Fruit fly (Drosophila melanogaster) whole organism, prepupa: ENCODE results near the gene CG10089.

ENCODE experiments used
- CG10631 ChIP-seq: fragments of 200-800 bp; sonication (Bioruptor generic); optimal IDR thresholded peaks from 2 replicates; lab custom pipeline; 2016; ENCODE audit warnings: missing biosample characterization, missing genetic modification characterization
- CG11762 ChIP-seq: fragments of 200-800 bp; sonication (Bioruptor generic); optimal IDR thresholded peaks from 3 replicates; lab custom pipeline; 2016; ENCODE audit warnings: missing biosample characterization, missing genetic modification characterization; ENCODE audit not compliant: insufficient read depth
- CG11902 ChIP-seq: fragments of 200-800 bp; sonication (Bioruptor generic); optimal IDR thresholded peaks from 3 replicates; lab custom pipeline; 2016; ENCODE audit warnings: missing biosample characterization, missing genetic modification characterization
- CG1621 ChIP-seq: fragments of 200-800 bp; sonication (Bioruptor generic); optimal IDR thresholded peaks from 3 replicates; lab custom pipeline; 2018; ENCODE audit warnings: missing biosample characterization, mild to moderate bottlenecking, missing genetic modification characterization
- CG3032 ChIP-seq: fragments of 200-800 bp; optimal IDR thresholded peaks from 2 replicates; lab custom pipeline; 2019; ENCODE audit warnings: missing biosample characterization, mild to moderate bottlenecking, missing genetic modification characterization, moderate library complexity
- CG31627 ChIP-seq: fragments of 200-800 bp; sonication (Bioruptor generic); optimal IDR thresholded peaks from 3 replicates; lab custom pipeline; 2016; ENCODE audit warnings: missing biosample characterization, missing genetic modification characterization
- CG32006 ChIP-seq: fragments of 200-800 bp; sonication (Bioruptor generic); optimal IDR thresholded peaks from 3 replicates; lab custom pipeline; 2017; ENCODE audit warnings: missing biosample characterization, mild to moderate bottlenecking, missing genetic modification characterization
- CG3919 ChIP-seq: fragments of 200-800 bp; sonication (Bioruptor generic); optimal IDR thresholded peaks from 3 replicates; lab custom pipeline; 2016; ENCODE audit warnings: missing biosample characterization, missing genetic modification characterization
- CG4318 ChIP-seq: fragments of 200-800 bp; sonication (Bioruptor generic); optimal IDR thresholded peaks from 3 replicates; lab custom pipeline; 2017; ENCODE audit warnings: missing biosample characterization, mild to moderate bottlenecking, missing genetic modification characterization
- CG6163 ChIP-seq: fragments of 200-800 bp; sonication (Bioruptor generic); IDR thresholded peaks from 3 replicates; pipeline ENCODE4 v1.3.6; 2022; ENCODE audit warnings: missing biosample characterization, missing genetic modification characterization
- CG6792 ChIP-seq: fragments of 200-800 bp; sonication (Bioruptor generic); optimal IDR thresholded peaks from 3 replicates; lab custom pipeline; 2016; ENCODE audit warnings: missing biosample characterization, missing genetic modification characterization
- CG6808 ChIP-seq: fragments of 200-800 bp; sonication (Bioruptor generic); optimal IDR thresholded peaks from 3 replicates; lab custom pipeline; 2017; ENCODE audit warnings: missing biosample characterization, missing genetic modification characterization, mild to moderate bottlenecking, moderate library complexity, missing genetic modification reagents
- CG8119 ChIP-seq: fragments of 200-800 bp; sonication (Bioruptor generic); IDR thresholded peaks from 3 replicates; pipeline ENCODE4 v1.3.6; 2022; ENCODE audit warnings: missing biosample characterization, missing genetic modification characterization
- CG8319 ChIP-seq: fragments of 200-800 bp; sonication (Bioruptor generic); optimal IDR thresholded peaks from 3 replicates; lab custom pipeline; 2016; ENCODE audit warnings: missing biosample characterization, missing genetic modification characterization
- CG9139 ChIP-seq: fragments of 200-800 bp; sonication (Bioruptor generic); optimal IDR thresholded peaks from 3 replicates; lab custom pipeline; 2017; ENCODE audit warnings: missing biosample characterization, mild to moderate bottlenecking, missing genetic modification characterization
- Eip75B ChIP-seq: fragments of 200-800 bp; sonication (Bioruptor generic); optimal IDR thresholded peaks from 3 replicates; lab custom pipeline; 2016; ENCODE audit warnings: missing biosample characterization, missing genetic modification characterization
- Eip78C ChIP-seq: fragments of 200-800 bp; sonication (Bioruptor generic); peaks from one replicate; lab custom pipeline; 2016; ENCODE audit warnings: missing biosample characterization, missing genetic modification characterization
- Eip93F ChIP-seq: fragments of 200-800 bp; sonication (Bioruptor generic); optimal IDR thresholded peaks from 2 replicates; lab custom pipeline; 2016; ENCODE audit warnings: missing biosample characterization, mild to moderate bottlenecking, missing genetic modification characterization
- Ets21C ChIP-seq: fragments of 200-800 bp; sonication (Bioruptor generic); optimal IDR thresholded peaks from 3 replicates; lab custom pipeline; 2016; ENCODE audit warnings: missing biosample characterization, missing genetic modification characterization
- Ets96B ChIP-seq: fragments of 200-800 bp; optimal IDR thresholded peaks from 2 replicates; lab custom pipeline; 2019; ENCODE audit warnings: missing biosample characterization, mild to moderate bottlenecking, missing genetic modification characterization, moderate library complexity
- Gug ChIP-seq: fragments of 200-800 bp; sonication (Bioruptor generic); IDR thresholded peaks from 2 replicates; pipeline ENCODE4 v1.3.6; 2022; ENCODE audit warnings: missing biosample characterization, missing genetic modification characterization
- Hr38 ChIP-seq: sonication (Bioruptor generic); optimal IDR thresholded peaks from 2 replicates; lab custom pipeline; 2016; ENCODE audit warnings: missing biosample characterization, missing genetic modification characterization
- Hr39 ChIP-seq: fragments of 200-800 bp; sonication (Bioruptor generic); optimal IDR thresholded peaks from 2 replicates; lab custom pipeline; 2016; ENCODE audit warnings: missing biosample characterization, missing genetic modification characterization
- Met ChIP-seq: fragments of 200-800 bp; sonication (Bioruptor generic); optimal IDR thresholded peaks from 3 replicates; lab custom pipeline; 2016; ENCODE audit warnings: missing biosample characterization, missing genetic modification characterization
- Sox102F ChIP-seq: fragments of 200-800 bp; sonication (Bioruptor generic); optimal IDR thresholded peaks from 2 replicates; lab custom pipeline; 2016; ENCODE audit warnings: missing biosample characterization, mild to moderate bottlenecking, missing genetic modification characterization
- Sox15 ChIP-seq: fragments of 200-800 bp; sonication (Bioruptor generic); optimal IDR thresholded peaks from 3 replicates; lab custom pipeline; 2016; ENCODE audit warnings: missing biosample characterization, missing genetic modification characterization
- acj6 ChIP-seq: fragments of 200-800 bp; sonication (Bioruptor generic); optimal IDR thresholded peaks from 3 replicates; lab custom pipeline; 2016; ENCODE audit warnings: missing biosample characterization, missing genetic modification characterization
- cyc ChIP-seq: fragments of 200-800 bp; sonication (Bioruptor generic); optimal IDR thresholded peaks from 3 replicates; lab custom pipeline; 2016; ENCODE audit warnings: missing biosample characterization, missing genetic modification characterization
- eg ChIP-seq: fragments of 200-800 bp; sonication (Bioruptor generic); IDR thresholded peaks from 3 replicates; pipeline ENCODE4 v1.3.6; 2022; ENCODE audit warnings: missing biosample characterization, missing genetic modification characterization
- esn ChIP-seq: fragments of 200-800 bp; sonication (Bioruptor generic); optimal IDR thresholded peaks from 2 replicates; lab custom pipeline; 2016; ENCODE audit warnings: missing biosample characterization, mild to moderate bottlenecking, missing genetic modification characterization, moderate library complexity
- fd85E ChIP-seq: fragments of 200-800 bp; sonication (Bioruptor generic); optimal IDR thresholded peaks from 3 replicates; lab custom pipeline; 2016; ENCODE audit warnings: missing biosample characterization, missing genetic modification characterization
- fkh ChIP-seq: fragments of 200-800 bp; sonication (Bioruptor generic); optimal IDR thresholded peaks from 3 replicates; lab custom pipeline; 2017; ENCODE audit warnings: missing biosample characterization, mild to moderate bottlenecking, missing genetic modification characterization, moderate library complexity
- salr ChIP-seq, 2 experiments: fragments of 200-800 bp; sonication (Bioruptor generic); optimal IDR thresholded peaks; 3 replicates each; lab custom pipeline; 2016 to 2018; ENCODE audit warnings: missing biosample characterization in 2 of 2, missing genetic modification characterization in 2 of 2, mild to moderate bottlenecking in 1 of 2
- svp ChIP-seq: fragments of 200-800 bp; sonication (Bioruptor generic); peaks from one replicate; lab custom pipeline; 2016; ENCODE audit warnings: missing biosample characterization, missing genetic modification characterization

CG10089 gene

DNA sequence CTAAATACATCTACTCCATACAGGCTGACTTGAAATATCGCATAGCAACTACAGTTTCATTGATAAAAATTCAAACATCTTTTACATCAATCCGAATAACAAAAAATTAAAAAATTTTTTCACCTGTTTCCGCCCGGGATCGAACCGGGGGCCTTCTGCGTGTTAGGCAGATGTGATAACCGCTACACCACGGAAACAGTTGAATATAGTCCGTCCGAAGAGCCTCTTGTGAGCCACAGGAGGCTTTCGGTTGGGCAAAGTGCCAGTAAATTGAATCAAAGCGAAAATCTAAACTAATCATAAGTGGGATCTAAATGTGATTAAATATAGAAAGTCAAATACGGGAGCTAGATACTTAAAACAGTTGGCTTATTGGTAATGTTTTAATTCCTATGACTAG lies 41.1 kb downstream of the CG10089 start:
- TF ChIP-seq Hr39 (GFP tag; lab: Kevin White, UChicago) (no peak), cyc (GFP tag; lab: Kevin White, UChicago) (no peak), Met (GFP tag; lab: Kevin White, UChicago) (no peak), Ets21C (GFP tag; lab: Kevin White, UChicago) (no peak), Gug (GFP tag; lab: Robert Waterston, UW) (no peak), eg (GFP tag; lab: Robert Waterston, UW) (no peak), CG9139 (GFP tag; lab: Kevin White, UChicago) (no peak), esn (GFP tag; lab: Kevin White, UChicago) (no peak), CG32006 (GFP tag; lab: Kevin White, UChicago) (no peak), CG6163 (GFP tag; lab: Robert Waterston, UW) (no peak), CG3032 (tag; lab: Kevin White, UChicago) (no peak), CG1621 (tag; lab: Kevin White, UChicago) (no peak), acj6 (no peak), Eip75B (GFP tag; lab: Kevin White, UChicago) (no peak), CG3919 (GFP tag; lab: Kevin White, UChicago) (no peak), salr (GFP tag; optimal IDR thresholded peaks at IDR 0.05; lab: Kevin White, UChicago) (no peak), CG6792 (GFP tag; lab: Kevin White, UChicago) (no peak), fkh (GFP tag; lab: Kevin White, UChicago) (no peak), CG11902 (GFP tag; lab: Kevin White, UChicago) (no peak)

DNA sequence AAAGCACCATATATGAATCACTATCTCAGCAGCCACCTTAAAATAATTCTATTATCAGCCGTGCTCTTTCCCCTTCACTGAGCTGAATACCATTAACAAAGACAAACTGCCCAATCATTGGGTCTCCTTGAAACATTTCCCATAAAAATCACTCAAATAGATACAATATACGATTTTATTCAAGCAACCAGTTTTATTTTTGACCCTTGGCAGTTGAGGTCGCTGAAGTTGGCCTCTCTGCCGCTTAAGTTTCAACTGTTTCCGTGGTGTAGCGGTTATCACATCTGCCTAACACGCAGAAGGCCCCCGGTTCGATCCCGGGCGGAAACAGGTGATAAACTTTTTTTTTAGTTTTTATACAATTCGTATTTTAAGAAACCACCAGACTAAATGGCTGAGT lies 41.8 kb downstream of the CG10089 start:
- TF ChIP-seq CG31627 (GFP tag; lab: Kevin White, UChicago), result no peak
- TF ChIP-seq svp (GFP tag; lab: Kevin White, UChicago), result peak; percentile 68

DNA sequence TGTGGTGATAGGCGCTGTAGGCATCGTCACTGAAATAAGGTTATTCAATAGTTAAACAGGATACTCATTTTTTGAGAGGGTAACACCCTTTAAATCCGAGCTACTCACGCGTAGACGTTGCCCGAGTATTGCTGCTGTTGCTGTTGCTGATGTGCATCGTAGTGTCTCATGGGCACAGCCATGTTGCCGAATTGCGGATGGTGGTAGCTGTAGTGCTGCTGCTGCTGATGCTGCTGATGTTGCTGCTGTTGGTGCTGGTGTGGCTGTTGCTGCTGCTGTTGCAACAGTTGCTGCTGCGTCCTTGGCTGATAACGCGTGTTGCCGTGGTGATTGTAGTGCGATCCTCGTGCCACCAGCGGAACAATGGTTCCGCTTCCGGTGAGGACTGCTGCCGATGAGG lies 44.4 kb downstream of the CG10089 start:
- TF ChIP-seq CG6792 (GFP tag; lab: Kevin White, UChicago) (no peak), CG8119 (GFP tag; lab: Robert Waterston, UW) (no peak), CG32006 (GFP tag; lab: Kevin White, UChicago) (no peak), CG11762 (GFP tag; lab: Kevin White, UChicago) (no peak), Eip75B (GFP tag; lab: Kevin White, UChicago) (no peak), eg (GFP tag; lab: Robert Waterston, UW) (no peak), Eip78C (no peak)

DNA sequence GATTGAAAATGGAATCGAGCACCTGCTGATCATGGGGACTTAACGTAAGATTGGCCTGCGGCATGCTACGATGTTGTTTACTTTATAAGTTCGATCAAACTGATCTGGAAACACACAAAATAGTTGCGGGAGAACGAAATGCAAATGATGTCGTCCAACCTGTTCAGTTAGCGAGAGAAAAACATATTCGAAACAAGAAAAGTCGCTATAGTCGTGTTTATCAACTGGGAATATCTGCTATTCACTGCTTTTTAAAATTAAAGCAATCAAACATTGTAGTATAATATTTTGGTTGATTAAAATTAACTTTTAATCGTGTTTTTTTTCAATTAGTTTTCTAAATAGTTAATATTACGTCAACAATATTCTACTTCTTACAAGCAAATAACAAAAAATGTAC lies 48.0 kb downstream of the CG10089 start, which contains the start of gene CG14105:
Gene CG14105, minus strand, starts transcription at position 101 of the 400 bp plus-strand sequence.
- TF ChIP-seq Eip93F (GFP tag; lab: Kevin White, UChicago), result no peak
- TF ChIP-seq CG11902 (GFP tag; lab: Kevin White, UChicago), result no peak
- no peak for TF ChIP-seq CG3919 (GFP tag; lab: Kevin White, UChicago)
- no peak for TF ChIP-seq svp (GFP tag; lab: Kevin White, UChicago)
- no peak for TF ChIP-seq Hr38 (GFP tag; lab: Kevin White, UChicago)
- TF ChIP-seq CG11762 (GFP tag; lab: Kevin White, UChicago), result no peak
- TF ChIP-seq CG4318 (GFP tag; lab: Kevin White, UChicago), result no peak
- no peak for TF ChIP-seq eg (GFP tag; lab: Robert Waterston, UW)
- no peak for TF ChIP-seq CG10631
- TF ChIP-seq Sox15 (GFP tag; lab: Kevin White, UChicago), result no peak
- TF ChIP-seq Sox102F (GFP tag; lab: Kevin White, UChicago), result no peak
- TF ChIP-seq CG8119 (GFP tag; lab: Robert Waterston, UW), result no peak
- TF ChIP-seq CG8319 (GFP tag; lab: Kevin White, UChicago), result no peak
- no peak for TF ChIP-seq fd85E (GFP tag; lab: Kevin White, UChicago)
- TF ChIP-seq Ets96B (tag; lab: Kevin White, UChicago), result no peak
- TF ChIP-seq fkh (GFP tag; lab: Kevin White, UChicago), result no peak
- TF ChIP-seq CG6163 (GFP tag; lab: Robert Waterston, UW), result no peak
- TF ChIP-seq CG6808, result no peak
- TF ChIP-seq CG6792 (GFP tag; lab: Kevin White, UChicago), result no peak
